Worm (Caenorhabditis elegans): ENCODE data around the gene Y75B7B.1.

DNA sequence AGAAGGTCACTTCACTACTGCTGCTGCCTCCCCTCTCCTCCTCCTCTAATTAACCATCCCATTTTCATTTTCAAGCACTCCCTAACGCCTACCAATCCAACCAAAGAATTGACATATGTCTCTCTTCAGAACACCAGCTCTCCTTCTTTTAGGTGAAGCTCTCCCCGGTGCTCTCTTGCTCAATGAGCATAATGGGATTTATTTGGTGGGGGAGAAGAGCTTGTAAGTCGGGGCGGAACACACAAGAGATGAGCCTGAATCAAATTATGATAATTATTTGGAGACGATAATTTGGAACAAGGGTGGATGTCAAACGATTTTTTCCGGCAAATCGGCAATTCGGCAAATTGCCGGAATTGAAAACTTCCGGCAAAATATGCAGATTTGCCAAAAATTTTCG, 17.9 kb upstream of the Y75B7B.1 start:
- TF ChIP-seq skn-1 (tag; optimal IDR thresholded peaks at IDR 0.05) = no peak
- TF ChIP-seq lin-39 (tag; optimal IDR thresholded peaks at IDR 0.05) = no peak
- no peak for TF ChIP-seq mdl-1 (tag; optimal IDR thresholded peaks at IDR 0.05)
- no peak for TF ChIP-seq ama-1 (optimal IDR thresholded peaks at IDR 0.05)
- TF ChIP-seq nhr-237 (tag; optimal IDR thresholded peaks at IDR 0.05) = no peak
- no peak for TF ChIP-seq unc-39 (tag; optimal IDR thresholded peaks at IDR 0.05)
- TF ChIP-seq nhr-11 (tag; optimal IDR thresholded peaks at IDR 0.05) = no peak
- TF ChIP-seq nhr-129 (tag; optimal IDR thresholded peaks at IDR 0.05) = no peak
